Fruit fly (Drosophila melanogaster) whole organism, pupa: ENCODE results near the gene Hug.

ENCODE experiments used
- CG10348 ChIP-seq: fragments of 200-800 bp; sonication (Bioruptor generic); IDR thresholded peaks from 2 replicates; pipeline ENCODE4 v1.3.6; 2022; ENCODE audit warnings: missing biosample characterization, missing genetic modification characterization
- CG12605 ChIP-seq: fragments of 200-800 bp; sonication (Bioruptor generic); IDR thresholded peaks from 2 replicates; pipeline ENCODE4 v1.3.6; 2022; ENCODE audit warnings: missing biosample characterization, missing genetic modification characterization
- CG13204 ChIP-seq: fragments of 200-800 bp; sonication (Bioruptor generic); optimal IDR thresholded peaks from 2 replicates; lab custom pipeline; 2018; ENCODE audit warnings: missing biosample characterization, mild to moderate bottlenecking, missing genetic modification characterization, moderate library complexity
- CG14655 ChIP-seq: fragments of 200-800 bp; sonication (Bioruptor generic); optimal IDR thresholded peaks from 3 replicates; lab custom pipeline; 2017; ENCODE audit warnings: mild to moderate bottlenecking, missing biosample characterization, missing genetic modification reagents, missing genetic modification characterization
- CG15710 ChIP-seq: fragments of 200-800 bp; sonication (Bioruptor generic); optimal IDR thresholded peaks from 2 replicates; lab custom pipeline; 2018; ENCODE audit warnings: missing biosample characterization, mild to moderate bottlenecking, missing genetic modification characterization, moderate library complexity
- CG17806 ChIP-seq: fragments of 200-800 bp; sonication (Bioruptor generic); optimal IDR thresholded peaks from 2 replicates; lab custom pipeline; 2018; ENCODE audit warnings: missing biosample characterization, mild to moderate bottlenecking, missing genetic modification characterization, moderate library complexity
- CG34367 ChIP-seq: fragments of 200-800 bp; sonication (Bioruptor generic); optimal IDR thresholded peaks from 2 replicates; lab custom pipeline; 2018; ENCODE audit warnings: missing biosample characterization, mild to moderate bottlenecking, missing genetic modification characterization
- CG8301 ChIP-seq: fragments of 200-800 bp; sonication (Bioruptor generic); optimal IDR thresholded peaks from 2 replicates; lab custom pipeline; 2018; ENCODE audit warnings: missing biosample characterization, mild to moderate bottlenecking, missing genetic modification characterization
- D1 ChIP-seq: fragments of 200-800 bp; sonication (Bioruptor generic); optimal IDR thresholded peaks from 2 replicates; lab custom pipeline; 2018; ENCODE audit warnings: missing biosample characterization, mild to moderate bottlenecking, missing genetic modification characterization, moderate library complexity
- Ets98B ChIP-seq: fragments of 200-800 bp; sonication (Bioruptor generic); IDR thresholded peaks from 2 replicates; pipeline ENCODE4 v1.3.6; 2022; ENCODE audit warnings: missing biosample characterization, missing genetic modification characterization
- Pif1A ChIP-seq: fragments of 200-800 bp; sonication (Bioruptor generic); optimal IDR thresholded peaks from 3 replicates; lab custom pipeline; 2016; ENCODE audit warnings: missing biosample characterization, missing genetic modification characterization
- Pif1B ChIP-seq: fragments of 200-800 bp; sonication (Bioruptor generic); optimal IDR thresholded peaks from 3 replicates; lab custom pipeline; 2016; ENCODE audit warnings: missing biosample characterization, missing genetic modification characterization
- Snoo ChIP-seq: fragments of 200-800 bp; sonication (Bioruptor generic); optimal IDR thresholded peaks from 3 replicates; lab custom pipeline; 2017; ENCODE audit warnings: missing biosample characterization, mild to moderate bottlenecking, missing genetic modification characterization, inconsistent platforms
- fd96Ca ChIP-seq: fragments of 200-800 bp; sonication (Bioruptor generic); IDR thresholded peaks from 3 replicates; pipeline ENCODE4 v1.3.6; 2022; ENCODE audit warnings: missing biosample characterization, missing genetic modification characterization

Hug gene

DNA sequence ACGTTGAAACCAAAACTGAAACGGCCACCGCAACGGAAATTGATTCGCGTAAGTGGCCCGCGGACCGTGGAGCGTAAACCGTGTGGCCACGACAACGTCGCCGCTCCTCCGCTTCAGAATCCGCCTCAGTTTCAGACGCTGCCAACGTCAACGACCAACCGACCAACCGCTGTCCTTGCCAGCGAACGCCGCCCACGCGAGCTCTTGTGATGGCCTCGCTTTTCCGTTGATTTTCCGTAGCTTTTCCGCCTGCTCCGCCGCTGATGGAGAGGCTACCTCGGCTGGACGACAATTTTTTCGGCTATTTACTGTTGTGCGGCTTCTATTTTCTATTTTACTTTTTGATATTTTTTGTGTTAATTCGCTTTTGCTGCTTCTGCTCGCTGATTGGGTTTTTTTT is 35.2 kb downstream of the Hug start:
- no peak for TF ChIP-seq fd96Ca
- no peak for TF ChIP-seq CG15710
- no peak for TF ChIP-seq CG17806 (tag; lab: Kevin White, UChicago)
- TF ChIP-seq, all 21 proteins: peak for 0

DNA sequence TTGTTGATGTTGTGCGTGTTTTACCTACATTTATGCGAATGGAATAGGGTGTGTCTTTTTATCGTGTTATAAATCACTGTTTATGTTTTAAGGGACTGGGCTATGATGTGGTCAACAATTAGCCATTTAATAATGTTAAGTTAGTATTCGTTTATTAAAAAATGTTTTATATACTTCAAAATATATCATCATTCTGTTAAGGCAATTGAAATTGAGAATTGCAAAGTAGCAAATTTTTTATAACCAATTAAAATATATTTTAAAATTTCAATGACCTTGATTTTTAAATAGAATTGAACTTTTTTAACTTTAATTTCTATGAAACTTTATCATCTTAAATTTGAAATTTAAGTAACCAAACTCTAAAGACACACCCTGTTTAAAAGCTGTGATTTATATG is 36.0 kb downstream of the Hug start:
- TF ChIP-seq CG12605 (GFP tag; lab: Robert Waterston, UW) (no peak), CG15710 (no peak), Pif1B (no peak), Snoo (tag; lab: Kevin White, UChicago) (no peak), D1 (no peak), CG34367 (no peak), CG14655 (GFP tag; lab: Kevin White, UChicago) (no peak)
- TF ChIP-seq, all 21 proteins: peak for 0

DNA sequence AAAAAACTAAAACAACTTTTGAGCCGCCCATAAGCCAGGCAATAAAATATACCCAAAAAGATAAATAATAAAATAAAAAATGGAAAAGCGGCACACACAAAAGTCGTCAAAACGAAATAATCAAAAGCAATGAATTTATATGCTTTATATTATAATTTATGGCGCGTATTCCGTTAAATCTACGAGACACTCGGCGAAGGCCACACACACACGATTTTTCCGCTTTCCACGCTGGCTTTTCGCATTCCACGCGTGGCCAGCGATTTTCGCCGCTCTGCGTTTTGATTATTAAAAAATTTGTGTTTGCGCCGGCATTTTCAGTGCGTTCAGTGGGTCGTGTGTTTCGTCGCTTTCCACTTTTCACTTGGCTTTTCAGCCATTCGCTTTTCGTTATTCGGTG is 42.8 kb downstream of the Hug start:
- TF ChIP-seq D1 (no peak), Snoo (tag; lab: Kevin White, UChicago) (no peak), CG12605 (GFP tag; lab: Robert Waterston, UW) (no peak), Pif1B (no peak), CG14655 (GFP tag; lab: Kevin White, UChicago) (no peak), CG17806 (tag; lab: Kevin White, UChicago) (no peak), Pif1A (GFP tag; lab: Kevin White, UChicago) (no peak), Ets98B (no peak), CG8301 (tag; lab: Kevin White, UChicago) (no peak), CG10348 (GFP tag; lab: Robert Waterston, UW) (no peak), CG13204 (GFP tag; lab: Kevin White, UChicago) (no peak)
- TF ChIP-seq, all 21 proteins: peak for 0
